Worm (Caenorhabditis elegans): Measurements from ENCODE around the gene ifd-2.

DNA sequence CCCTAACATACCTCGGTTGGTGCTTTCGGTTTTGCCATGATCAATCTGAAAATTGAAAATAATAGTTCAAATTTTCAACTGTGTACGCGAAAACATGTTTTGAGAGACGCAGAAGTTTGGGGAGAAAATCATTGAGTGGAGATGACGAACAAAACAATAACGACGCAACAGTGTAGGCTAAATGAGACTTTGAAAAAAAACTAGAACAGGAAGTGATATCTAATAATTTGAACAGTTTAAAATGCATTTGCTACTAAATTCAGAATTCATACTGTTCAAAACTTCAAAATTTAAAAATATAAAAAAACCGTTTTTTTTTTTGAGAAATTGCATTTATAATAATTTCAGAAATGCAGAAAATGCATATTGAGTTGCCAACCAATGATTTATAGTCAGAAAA, 2.7 kb downstream of the ifd-2 start, which contains the start of gene F25E2.3:
- no peak for TF ChIP-seq hsf-1 (GFP tag; IDR thresholded peaks at IDR 0.05)
- no peak for TF ChIP-seq fkh-3 (tag; optimal IDR thresholded peaks at IDR 0.05)
- no peak for TF ChIP-seq snpc-3.4 (tag; optimal IDR thresholded peaks at IDR 0.05)
- TF ChIP-seq snpc-1.1 (tag; optimal IDR thresholded peaks at IDR 0.05; ENCODE audit: insufficient read depth) = no peak
- no peak for TF ChIP-seq sea-2 (GFP tag; IDR thresholded peaks at IDR 0.05)

Measured in whole organism, young adult.